Worm (Caenorhabditis elegans): ENCODE data around the gene clec-61.

ce11 chrII:10444971-10445707 lies 45.2 kb downstream of the clec-61 start:
- TF ChIP-seq attf-5 (GFP tag; optimal IDR thresholded peaks at IDR 0.05) (no peak), sdz-38 (tag; optimal IDR thresholded peaks at IDR 0.05) (no peak), cebp-2 (GFP tag; IDR thresholded peaks at IDR 0.05) (no peak), egrh-3 (GFP tag; IDR thresholded peaks at IDR 0.05) (no peak), ceh-79 (tag; optimal IDR thresholded peaks at IDR 0.05) (no peak), lag-1 (GFP tag; IDR thresholded peaks at IDR 0.05) (no peak), ZK185.1 (tag; optimal IDR thresholded peaks at IDR 0.05; ENCODE audit: poor library complexity, severe bottlenecking) (no peak), snpc-4 (GFP tag; optimal IDR thresholded peaks at IDR 0.05) (no peak), snpc-4 (tag; optimal IDR thresholded peaks at IDR 0.05) (no peak)

Data from whole organism, young adult.